Worm (Caenorhabditis elegans) whole organism, mixed stage, embryonic: Measurements from ENCODE around the gene lim-4.

Source experiments
- M03D4.4 ChIP-seq: sonication (generic microtip); optimal IDR thresholded peaks from 2 replicates; lab custom pipeline; 2017; ENCODE audit warnings: mild to moderate bottlenecking, missing genetic modification characterization, missing compliant biosample characterization
- bed-3 ChIP-seq: fragments of 200-800 bp; sonication (Bioruptor generic); optimal IDR thresholded peaks from 3 replicates; lab custom pipeline; 2018; ENCODE audit warnings: mild to moderate bottlenecking, missing genetic modification characterization, moderate library complexity, missing compliant biosample characterization
- blmp-1 ChIP-seq: fragments of 150-350 bp; optimal IDR thresholded peaks from 2 replicates; lab custom pipeline; 2014; ENCODE audit warnings: missing biosample characterization, missing genetic modification characterization
- ceh-39 ChIP-seq: fragments of 150-350 bp; optimal IDR thresholded peaks from 2 replicates; lab custom pipeline; 2014; ENCODE audit warnings: missing biosample characterization, missing genetic modification characterization
- ceh-43 ChIP-seq: fragments of 200-800 bp; sonication (Bioruptor generic); optimal IDR thresholded peaks from 2 replicates; lab custom pipeline; 2018; ENCODE audit warnings: mild to moderate bottlenecking, missing genetic modification characterization, moderate library complexity, missing compliant biosample characterization
- ceh-83 ChIP-seq: fragments of 200-800 bp; sonication (Bioruptor generic); optimal IDR thresholded peaks from 2 replicates; lab custom pipeline; 2018; ENCODE audit warnings: mild to moderate bottlenecking, missing genetic modification characterization, missing compliant biosample characterization
- ces-1 ChIP-seq: fragments of 150-350 bp; optimal IDR thresholded peaks from 2 replicates; lab custom pipeline; 2014; ENCODE audit warnings: missing biosample characterization, missing genetic modification reagents, missing genetic modification characterization
- cnd-1 ChIP-seq: fragments of 200-800 bp; sonication (Bioruptor generic); optimal IDR thresholded peaks from 2 replicates; lab custom pipeline; 2018; ENCODE audit warnings: mild to moderate bottlenecking, missing genetic modification characterization, missing compliant biosample characterization
- drap-1 ChIP-seq: fragments of 200-800 bp; sonication (Bioruptor generic); optimal IDR thresholded peaks from 3 replicates; lab custom pipeline; 2018; ENCODE audit warnings: mild to moderate bottlenecking, missing genetic modification characterization, missing compliant biosample characterization
- elt-1 ChIP-seq: sonication (generic microtip); optimal IDR thresholded peaks from 2 replicates; lab custom pipeline; 2017; ENCODE audit warnings: missing genetic modification characterization, mild to moderate bottlenecking, missing compliant biosample characterization, antibody characterized with exemption, moderate library complexity, borderline replicate concordance; ENCODE audit not compliant: insufficient read depth
- elt-3 ChIP-seq: fragments of 150-350 bp; optimal IDR thresholded peaks from 2 replicates; lab custom pipeline; 2014; ENCODE audit warnings: missing biosample characterization, missing genetic modification characterization
- flh-1 ChIP-seq: fragments of 200-800 bp; sonication (Bioruptor generic); optimal IDR thresholded peaks from 2 replicates; lab custom pipeline; 2018; ENCODE audit warnings: mild to moderate bottlenecking, missing genetic modification characterization, moderate library complexity, missing compliant biosample characterization
- ham-2 ChIP-seq: fragments of 200-800 bp; sonication (Bioruptor generic); optimal IDR thresholded peaks from 2 replicates; lab custom pipeline; 2018; ENCODE audit warnings: mild to moderate bottlenecking, missing genetic modification characterization, missing compliant biosample characterization
- hlh-1 ChIP-seq: fragments of 150-350 bp; optimal IDR thresholded peaks from 2 replicates; lab custom pipeline; 2014; ENCODE audit warnings: missing biosample characterization, missing genetic modification reagents, missing genetic modification characterization
- lin-32 ChIP-seq: fragments of 200-800 bp; sonication (Bioruptor generic); optimal IDR thresholded peaks from 2 replicates; lab custom pipeline; 2018; ENCODE audit warnings: mild to moderate bottlenecking, missing genetic modification characterization, missing compliant biosample characterization
- lsy-2 ChIP-seq: fragments of 150-350 bp; optimal IDR thresholded peaks from 2 replicates; lab custom pipeline; 2014; ENCODE audit warnings: missing biosample characterization, missing genetic modification characterization
- mab-5 ChIP-seq: fragments of 150-350 bp; optimal IDR thresholded peaks from 2 replicates; lab custom pipeline; 2014; ENCODE audit warnings: missing biosample characterization, missing genetic modification characterization
- mep-1 ChIP-seq: fragments of 150-350 bp; optimal IDR thresholded peaks from 2 replicates; lab custom pipeline; 2017; ENCODE audit warnings: missing biosample characterization, missing genetic modification reagents, missing genetic modification characterization, inconsistent platforms
- mls-2 ChIP-seq: sonication (generic microtip); optimal IDR thresholded peaks from 2 replicates; lab custom pipeline; 2016; ENCODE audit warnings: mild to moderate bottlenecking, missing genetic modification characterization, moderate library complexity, missing compliant biosample characterization
- nhr-12 ChIP-seq: fragments of 150-350 bp; optimal IDR thresholded peaks from 2 replicates; lab custom pipeline; 2014; ENCODE audit warnings: missing biosample characterization, missing genetic modification characterization
- nhr-2 ChIP-seq: fragments of 150-350 bp; optimal IDR thresholded peaks from 2 replicates; lab custom pipeline; 2014; ENCODE audit warnings: missing biosample characterization, missing genetic modification characterization
- nhr-237 ChIP-seq: fragments of 150-350 bp; optimal IDR thresholded peaks from 2 replicates; lab custom pipeline; 2014; ENCODE audit warnings: missing biosample characterization, missing genetic modification characterization
- nhr-76 ChIP-seq: sonication (generic microtip); optimal IDR thresholded peaks from 2 replicates; lab custom pipeline; 2017; ENCODE audit warnings: missing biosample characterization, missing genetic modification characterization
- pha-4 ChIP-seq: fragments of 150-350 bp; optimal IDR thresholded peaks from 2 replicates; lab custom pipeline; 2018; ENCODE audit warnings: missing biosample characterization, missing genetic modification reagents, missing genetic modification characterization
- sem-2 ChIP-seq: fragments of 200-800 bp; sonication (Bioruptor generic); optimal IDR thresholded peaks from 2 replicates; lab custom pipeline; 2018; ENCODE audit warnings: mild to moderate bottlenecking, missing genetic modification characterization, missing compliant biosample characterization
- snpc-4 ChIP-seq: fragments of 150-350 bp; optimal IDR thresholded peaks from 2 replicates; lab custom pipeline; 2014; ENCODE audit warnings: missing biosample characterization, missing genetic modification characterization
- sptf-1 ChIP-seq: sonication (generic microtip); optimal IDR thresholded peaks from 2 replicates; lab custom pipeline; 2017; ENCODE audit warnings: mild to moderate bottlenecking, missing genetic modification characterization, moderate library complexity, missing compliant biosample characterization
- tbx-8 ChIP-seq: fragments of 200-800 bp; sonication (Bioruptor generic); optimal IDR thresholded peaks from 2 replicates; lab custom pipeline; 2018; ENCODE audit warnings: mild to moderate bottlenecking, missing genetic modification characterization, moderate library complexity, missing compliant biosample characterization
- unc-120 ChIP-seq: sonication (generic microtip); optimal IDR thresholded peaks from 2 replicates; lab custom pipeline; 2017; ENCODE audit warnings: missing genetic modification characterization, missing compliant biosample characterization; ENCODE audit not compliant: poor library complexity, severe bottlenecking
- unc-39 ChIP-seq: fragments of 150-350 bp; optimal IDR thresholded peaks from 2 replicates; lab custom pipeline; 2014; ENCODE audit warnings: missing biosample characterization, missing genetic modification characterization
- unc-62 ChIP-seq: fragments of 150-350 bp; optimal IDR thresholded peaks from 2 replicates; lab custom pipeline; 2014; ENCODE audit warnings: missing biosample characterization, missing genetic modification reagents, missing genetic modification characterization
- zip-8 ChIP-seq: fragments of 150-350 bp; optimal IDR thresholded peaks from 2 replicates; lab custom pipeline; 2014; ENCODE audit warnings: missing biosample characterization, missing genetic modification characterization
- ztf-11 ChIP-seq: fragments of 150-350 bp; optimal IDR thresholded peaks from 2 replicates; lab custom pipeline; 2014; ENCODE audit warnings: missing biosample characterization, missing genetic modification characterization

Gene lim-4

DNA sequence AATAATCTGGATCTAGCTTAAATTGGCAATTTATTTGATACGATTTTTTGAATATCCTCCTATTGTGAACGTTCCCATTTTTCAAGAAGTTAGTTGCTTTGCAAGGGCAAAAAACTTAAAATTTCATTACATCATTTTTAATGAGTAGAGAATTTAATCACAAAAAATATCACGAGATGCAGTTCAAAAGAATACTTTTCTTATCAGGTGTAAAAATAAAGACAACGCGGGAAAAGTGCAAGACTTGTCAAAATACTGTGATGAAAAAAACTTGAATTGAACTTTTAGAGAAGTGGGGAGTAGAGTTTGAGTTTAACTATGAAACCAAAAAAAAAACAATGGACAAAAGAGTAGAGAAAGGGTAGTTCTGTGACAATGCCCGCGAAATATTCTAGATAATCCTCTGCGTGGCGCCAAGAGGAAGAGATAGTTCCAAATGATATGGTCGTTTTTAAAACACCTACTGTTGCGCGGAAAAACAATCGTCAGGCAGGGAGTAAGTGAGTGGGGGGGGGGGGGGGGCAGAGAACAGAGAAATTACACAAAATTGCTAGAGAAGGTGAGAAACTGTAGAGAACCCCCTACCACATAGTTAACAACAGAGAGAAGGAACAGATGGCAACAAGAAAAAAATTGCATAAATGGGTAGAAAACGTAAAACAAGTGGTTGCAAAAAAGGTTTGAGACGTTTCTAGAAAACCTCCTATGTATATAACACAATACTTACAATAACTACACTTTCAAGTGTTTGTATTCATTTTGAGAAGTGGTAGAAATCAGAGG is 48.2 kb downstream of the lim-4 start:
- TF ChIP-seq ham-2 (no peak), M03D4.4 (no peak), lin-32 (GFP tag; lab: Kevin White, UChicago) (no peak), unc-120 (no peak), lsy-2 (no peak), sptf-1 (no peak), mep-1 (no peak), ztf-11 (no peak), nhr-237 (no peak), hlh-1 (tag; lab: Kevin White, UChicago) (no peak), ceh-39 (tag; lab: Kevin White, UChicago) (no peak), cnd-1 (tag; lab: Kevin White, UChicago) (no peak)

DNA sequence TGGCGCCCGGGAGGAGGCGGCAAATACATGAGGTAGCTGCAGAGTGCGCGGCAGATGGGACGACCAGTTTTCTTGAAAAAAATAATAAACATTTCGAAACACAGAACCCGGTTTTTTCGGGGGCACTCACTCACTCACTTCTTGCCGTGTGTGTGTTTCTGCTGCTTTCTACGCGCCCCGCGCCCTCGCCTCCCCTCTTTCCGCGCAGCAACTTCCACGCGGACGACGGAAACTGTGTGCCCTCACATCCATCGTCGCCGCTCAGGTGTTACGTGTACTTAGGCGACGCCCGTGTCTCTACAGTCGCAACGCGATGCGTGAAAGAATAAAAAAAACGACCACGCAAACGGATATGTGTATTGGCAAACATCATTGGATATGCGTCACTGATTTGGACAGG is 48.9 kb downstream of the lim-4 start:
- no peak for TF ChIP-seq ces-1
- no peak for TF ChIP-seq M03D4.4
- peak; percentile 2 for TF ChIP-seq sptf-1
- no peak for TF ChIP-seq nhr-76
- TF ChIP-seq elt-3 (tag; lab: Kevin White, UChicago): no peak
- no peak for TF ChIP-seq nhr-12 (tag; lab: Kevin White, UChicago)
- TF ChIP-seq tbx-8 (GFP tag; lab: Kevin White, UChicago): no peak
- no peak for TF ChIP-seq sem-2 (GFP tag; lab: Kevin White, UChicago)
- TF ChIP-seq lsy-2: no peak
- TF ChIP-seq nhr-237: peak; percentile 56
- peak; percentile 18 for TF ChIP-seq mls-2 (tag; lab: Kevin White, UChicago)
- no peak for TF ChIP-seq blmp-1 (tag; lab: Kevin White, UChicago)
- no peak for TF ChIP-seq pha-4
- no peak for TF ChIP-seq snpc-4 (tag; lab: Kevin White, UChicago)
- TF ChIP-seq, all 35 proteins: peak for 3

DNA sequence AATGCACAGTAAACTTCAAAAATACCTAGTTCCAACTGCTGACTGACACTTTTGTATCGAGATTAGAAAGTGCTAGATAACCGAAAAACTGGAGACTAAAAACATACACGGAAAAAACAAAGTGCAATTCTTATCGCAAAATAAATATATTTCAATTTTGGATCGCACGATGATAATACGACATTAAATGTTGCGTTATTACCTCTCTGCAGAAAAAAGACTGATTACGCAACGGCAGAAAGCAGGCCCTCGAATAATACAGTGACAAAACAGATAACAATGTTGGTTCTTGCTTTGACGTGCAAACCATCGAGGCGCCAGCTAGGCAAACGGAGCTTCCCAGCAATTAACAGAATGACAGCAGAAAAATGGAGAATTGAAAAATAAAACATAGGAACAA is 49.5 kb downstream of the lim-4 start:
- no peak for TF ChIP-seq unc-120
- TF ChIP-seq zip-8 (tag; lab: Kevin White, UChicago): peak; percentile 60

DNA sequence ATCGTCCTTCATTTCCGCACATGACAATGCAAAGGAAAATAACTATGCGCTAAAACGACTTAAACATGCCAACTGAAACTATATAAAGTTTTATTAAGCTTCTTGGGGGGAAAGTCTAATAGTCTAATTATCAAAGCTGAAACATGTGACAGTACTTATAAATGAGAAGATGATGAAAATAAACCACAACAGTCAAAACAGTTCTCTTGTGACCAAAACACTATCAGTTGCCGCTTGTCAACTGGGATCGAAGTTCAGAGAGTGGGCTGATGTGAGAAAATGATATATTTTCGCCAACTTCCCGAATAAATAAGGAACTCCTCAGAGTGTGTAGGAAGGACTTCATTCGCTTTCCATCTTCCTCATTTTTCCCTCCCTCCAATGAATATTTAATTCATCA is 51.3 kb downstream of the lim-4 start:
- no peak for TF ChIP-seq cnd-1 (tag; lab: Kevin White, UChicago)
- TF ChIP-seq hlh-1 (tag; lab: Kevin White, UChicago): no peak
- TF ChIP-seq nhr-76: no peak
- no peak for TF ChIP-seq nhr-2
- TF ChIP-seq lsy-2: no peak
- no peak for TF ChIP-seq drap-1 (GFP tag; lab: Kevin White, UChicago)
- TF ChIP-seq bed-3: no peak
- TF ChIP-seq nhr-12 (tag; lab: Kevin White, UChicago): no peak
- TF ChIP-seq ceh-43 (GFP tag; lab: Kevin White, UChicago): no peak
- TF ChIP-seq zip-8 (tag; lab: Kevin White, UChicago): no peak
- no peak for TF ChIP-seq sptf-1
- no peak for TF ChIP-seq lin-32 (GFP tag; lab: Kevin White, UChicago)
- TF ChIP-seq blmp-1 (tag; lab: Kevin White, UChicago): no peak
- no peak for TF ChIP-seq M03D4.4

DNA sequence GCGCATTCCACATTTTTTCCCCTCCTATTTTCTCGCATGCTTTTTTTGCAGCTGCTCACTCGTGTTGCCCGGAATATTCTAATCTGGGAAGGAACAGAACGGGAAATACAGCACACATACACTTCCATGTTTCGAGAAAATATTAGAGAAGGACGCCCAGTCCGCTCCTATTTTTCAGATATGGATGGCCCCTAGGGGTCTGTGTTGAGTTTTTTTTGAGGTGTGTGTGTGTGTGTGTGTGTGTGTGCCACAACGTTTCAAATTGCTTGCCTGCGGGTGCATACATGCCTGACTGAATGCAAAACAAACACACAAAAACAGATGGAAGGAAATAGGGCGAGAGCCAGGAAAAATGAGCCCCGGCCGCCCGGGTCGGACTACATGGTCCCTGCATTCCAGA is 51.7 kb downstream of the lim-4 start:
- no peak for TF ChIP-seq elt-1 (tag; lab: Kevin White, UChicago)
- TF ChIP-seq ztf-11: no peak
- no peak for TF ChIP-seq zip-8 (tag; lab: Kevin White, UChicago)
- no peak for TF ChIP-seq ham-2

DNA sequence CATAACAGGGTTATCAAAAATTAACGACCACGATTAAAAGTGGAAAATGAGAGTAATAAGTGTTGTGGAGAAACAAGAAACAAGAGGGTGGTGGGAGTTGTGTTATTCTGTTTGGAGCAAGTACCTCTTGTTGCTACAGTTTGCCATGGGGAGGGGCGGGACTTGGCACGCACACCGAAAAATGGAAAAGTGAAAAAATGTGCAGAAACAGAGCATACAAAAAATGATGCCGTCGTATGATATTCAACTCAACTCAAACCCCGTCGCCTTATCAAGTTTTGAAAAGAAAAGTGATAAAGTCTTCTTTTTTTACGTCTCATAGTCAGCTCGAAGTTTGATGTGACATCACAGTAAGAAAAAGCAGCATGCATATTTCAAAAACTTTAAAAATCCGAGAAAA is 52.7 kb downstream of the lim-4 start:
- TF ChIP-seq pha-4 (no peak), mls-2 (tag; lab: Kevin White, UChicago) (no peak), nhr-2 (no peak), nhr-76 (no peak), nhr-237 (no peak), ceh-83 (GFP tag; lab: Kevin White, UChicago) (no peak), blmp-1 (tag; lab: Kevin White, UChicago) (no peak), zip-8 (tag; lab: Kevin White, UChicago) (no peak), ham-2 (no peak), sem-2 (GFP tag; lab: Kevin White, UChicago) (no peak), mab-5 (tag; lab: Kevin White, UChicago) (no peak), ces-1 (no peak), unc-39 (tag; lab: Kevin White, UChicago) (no peak), flh-1 (GFP tag; lab: Kevin White, UChicago) (no peak), cnd-1 (tag; lab: Kevin White, UChicago) (no peak), unc-62 (GFP tag; lab: Kevin White, UChicago) (no peak), tbx-8 (GFP tag; lab: Kevin White, UChicago) (no peak)
